Worm (Caenorhabditis elegans) whole organism, L4 larva: ENCODE measurements around the gene acp-3.

Experiments used
- F26F4.8 ChIP-seq: fragments of 200-800 bp; sonication (Bioruptor generic); conservative IDR thresholded peaks from 2 replicates; pipeline ENCODE4 v1.3.6; 2022; ENCODE audit warnings: missing genetic modification characterization, missing compliant biosample characterization
- F37D6.2 ChIP-seq: sonication (generic microtip); optimal IDR thresholded peaks from 2 replicates; lab custom pipeline; 2016; ENCODE audit warnings: mild to moderate bottlenecking, missing genetic modification characterization, missing compliant biosample characterization
- R02D3.7 ChIP-seq: fragments of 150-350 bp; sonication (generic microtip); optimal IDR thresholded peaks from 3 replicates; lab custom pipeline; 2014; ENCODE audit warnings: missing biosample characterization, missing genetic modification characterization
- Y105C5A.15 ChIP-seq: fragments of 200-800 bp; sonication (Bioruptor generic); IDR thresholded peaks from 2 replicates; pipeline ENCODE4 v1.3.6; 2022; ENCODE audit warnings: missing genetic modification characterization, missing compliant biosample characterization
- ama-1 ChIP-seq: fragments of 150-350 bp; optimal IDR thresholded peaks from 2 replicates; lab custom pipeline; 2014; ENCODE audit warnings: inconsistent platforms, mixed read lengths
- arid-1 ChIP-seq: fragments of 200-800 bp; sonication (Bioruptor generic); conservative IDR thresholded peaks from 2 replicates; pipeline ENCODE4 v1.3.6; 2022; ENCODE audit warnings: missing genetic modification reagents, missing genetic modification characterization, missing compliant biosample characterization
- ceh-44 ChIP-seq: fragments of 200-800 bp; sonication (Bioruptor generic); IDR thresholded peaks from 2 replicates; pipeline ENCODE4 v1.3.6; 2022; ENCODE audit warnings: missing genetic modification reagents, missing genetic modification characterization, missing compliant biosample characterization
- ceh-82 ChIP-seq: sonication (generic microtip); optimal IDR thresholded peaks from 2 replicates; lab custom pipeline; 2017; ENCODE audit warnings: missing biosample characterization, missing genetic modification characterization
- ctbp-1 ChIP-seq: fragments of 200-800 bp; sonication (Bioruptor generic); IDR thresholded peaks from 2 replicates; pipeline ENCODE4 v1.3.6; 2022; ENCODE audit warnings: missing genetic modification reagents, missing genetic modification characterization, missing compliant biosample characterization
- dmd-8 ChIP-seq: fragments of 200-800 bp; sonication (Bioruptor generic); IDR thresholded peaks from 2 replicates; pipeline ENCODE4 v1.3.6; 2022; ENCODE audit warnings: missing genetic modification characterization, missing compliant biosample characterization
- dpl-1 ChIP-seq: fragments of 150-350 bp; optimal IDR thresholded peaks from 2 replicates; lab custom pipeline; 2014; ENCODE audit warnings: missing biosample characterization, missing genetic modification reagents, missing genetic modification characterization
- duxl-1 ChIP-seq: sonication (generic microtip); optimal IDR thresholded peaks from 2 replicates; lab custom pipeline; 2016; ENCODE audit warnings: mild to moderate bottlenecking, missing genetic modification characterization, moderate library complexity, missing compliant biosample characterization; ENCODE audit not compliant: poor library complexity
- egl-27 ChIP-seq: sonication (generic microtip); optimal IDR thresholded peaks from 3 replicates; lab custom pipeline; 2017; ENCODE audit warnings: missing biosample characterization, missing genetic modification reagents, missing genetic modification characterization
- hif-1 ChIP-seq, 2 experiments: sonication (generic microtip); optimal IDR thresholded peaks; 2 replicates each; lab custom pipeline; 2016 to 2017; ENCODE audit warnings: missing compliant biosample characterization in 2 of 2, missing genetic modification characterization in 2 of 2, missing genetic modification reagents in 2 of 2, missing genotype in 2 of 2, mild to moderate bottlenecking in 1 of 2
- hlh-30 ChIP-seq: sonication (generic microtip); optimal IDR thresholded peaks from 2 replicates; lab custom pipeline; 2017; ENCODE audit warnings: antibody characterized with exemption, mild to moderate bottlenecking, missing genetic modification characterization, missing compliant biosample characterization; ENCODE audit not compliant: insufficient read depth
- jun-1 ChIP-seq: fragments of 150-350 bp; optimal IDR thresholded peaks from 2 replicates; lab custom pipeline; 2014; ENCODE audit warnings: missing biosample characterization, missing genetic modification reagents, missing genetic modification characterization
- lin-1 ChIP-seq: fragments of 200-800 bp; sonication (Bioruptor generic); IDR thresholded peaks from 2 replicates; pipeline ENCODE4 v1.3.6; 2022; ENCODE audit warnings: missing genetic modification reagents, missing genetic modification characterization, missing compliant biosample characterization
- lin-38 ChIP-seq: fragments of 200-800 bp; sonication (Bioruptor generic); IDR thresholded peaks from 2 replicates; pipeline ENCODE4 v1.3.6; 2022; ENCODE audit warnings: missing genetic modification reagents, missing genetic modification characterization, missing compliant biosample characterization
- lin-39 ChIP-seq: fragments of 150-350 bp; optimal IDR thresholded peaks from 2 replicates; lab custom pipeline; 2014; ENCODE audit warnings: missing biosample characterization, missing genetic modification reagents, missing genetic modification characterization
- lsy-2 ChIP-seq, 2 experiments: fragments of 150-350 bp in 1 of 2; sonication (generic microtip) in 1 of 2; optimal IDR thresholded peaks; 2 replicates each; lab custom pipeline; 2014 to 2017; ENCODE audit warnings: missing biosample characterization in 2 of 2, missing genetic modification characterization in 2 of 2
- madf-5 ChIP-seq, 2 experiments: fragments of 200-800 bp; sonication (Bioruptor generic); IDR thresholded peaks; 2 replicates each; pipeline ENCODE4 v1.3.6; 2022; ENCODE audit warnings: missing compliant biosample characterization in 2 of 2, missing genetic modification characterization in 2 of 2
- madf-9 ChIP-seq: fragments of 200-800 bp; sonication (Bioruptor generic); conservative IDR thresholded peaks from 2 replicates; pipeline ENCODE4 v1.3.6; 2022; ENCODE audit warnings: missing genetic modification reagents, missing genetic modification characterization, missing compliant biosample characterization
- mep-1 ChIP-seq: fragments of 150-350 bp; sonication (generic microtip); optimal IDR thresholded peaks from 3 replicates; lab custom pipeline; 2014; ENCODE audit warnings: missing biosample characterization, missing genetic modification characterization
- mes-2 ChIP-seq: sonication (generic microtip); optimal IDR thresholded peaks from 2 replicates; lab custom pipeline; 2016; ENCODE audit warnings: missing genotype, mild to moderate bottlenecking, missing genetic modification characterization, missing compliant biosample characterization; ENCODE audit not compliant: poor library complexity, severe bottlenecking
- mxl-2 ChIP-seq: fragments of 200-800 bp; sonication (Bioruptor generic); conservative IDR thresholded peaks from 2 replicates; pipeline ENCODE4 v1.3.6; 2022; ENCODE audit warnings: missing genetic modification reagents, missing genetic modification characterization, missing compliant biosample characterization
- mxl-3 ChIP-seq: fragments of 200-800 bp; sonication (Bioruptor generic); optimal IDR thresholded peaks from 2 replicates; lab custom pipeline; 2018; ENCODE audit warnings: mild to moderate bottlenecking, missing genetic modification characterization, missing compliant biosample characterization
- nhr-102 ChIP-seq: sonication (generic microtip); optimal IDR thresholded peaks from 2 replicates; lab custom pipeline; 2016; ENCODE audit warnings: mild to moderate bottlenecking, missing genetic modification characterization, moderate library complexity, missing compliant biosample characterization
- nhr-11 ChIP-seq: fragments of 150-350 bp; optimal IDR thresholded peaks from 2 replicates; lab custom pipeline; 2014; ENCODE audit warnings: missing biosample characterization, missing genetic modification characterization
- nhr-111 ChIP-seq: fragments of 200-800 bp; sonication (Bioruptor generic); optimal IDR thresholded peaks from 2 replicates; lab custom pipeline; 2018; ENCODE audit warnings: mild to moderate bottlenecking, missing genetic modification characterization, missing compliant biosample characterization
- nhr-42 ChIP-seq: fragments of 200-800 bp; sonication (Bioruptor generic); IDR thresholded peaks from 2 replicates; pipeline ENCODE4 v1.3.6; 2022; ENCODE audit warnings: missing genetic modification characterization, missing compliant biosample characterization
- nhr-48 ChIP-seq: sonication (generic microtip); optimal IDR thresholded peaks from 2 replicates; lab custom pipeline; 2016; ENCODE audit warnings: mild to moderate bottlenecking, missing genetic modification characterization, missing compliant biosample characterization
- nhr-6 ChIP-seq: fragments of 150-350 bp; optimal IDR thresholded peaks from 2 replicates; lab custom pipeline; 2014; ENCODE audit warnings: missing biosample characterization, missing genetic modification characterization
- nhr-76 ChIP-seq: fragments of 150-350 bp; optimal IDR thresholded peaks from 2 replicates; lab custom pipeline; 2014; ENCODE audit warnings: missing biosample characterization, missing genetic modification characterization
- pha-4 ChIP-seq, 2 experiments: fragments of 150-350 bp in 1 of 2; fragments of 200-800 bp in 1 of 2; sonication (Bioruptor generic) in 1 of 2; IDR thresholded peaks in 1 of 2; optimal IDR thresholded peaks in 1 of 2; 2 replicates each; pipeline versions ENCODE4 v1.3.6 to Lab custom; 2014 to 2022; ENCODE audit warnings: missing genetic modification characterization in 2 of 2, missing genetic modification reagents in 2 of 2, missing biosample characterization in 1 of 2, missing compliant biosample characterization in 1 of 2
- rbr-2 ChIP-seq: sonication (generic microtip); optimal IDR thresholded peaks from 2 replicates; lab custom pipeline; 2016; ENCODE audit warnings: missing genotype, missing genetic modification characterization, missing compliant biosample characterization
- skn-1 ChIP-seq: fragments of 150-350 bp; optimal IDR thresholded peaks from 2 replicates; lab custom pipeline; 2014; ENCODE audit warnings: missing biosample characterization, missing genetic modification characterization
- snpc-1.2 ChIP-seq: fragments of 200-800 bp; sonication (Bioruptor generic); IDR thresholded peaks from 2 replicates; pipeline ENCODE4 v1.3.6; 2022; ENCODE audit warnings: missing genetic modification reagents, missing genetic modification characterization, missing compliant biosample characterization
- spr-1 ChIP-seq: sonication (generic microtip); optimal IDR thresholded peaks from 2 replicates; lab custom pipeline; 2016; ENCODE audit warnings: mild to moderate bottlenecking, missing genetic modification characterization, missing compliant biosample characterization
- tag-97 ChIP-seq: fragments of 200-800 bp; sonication (Bioruptor generic); IDR thresholded peaks from 2 replicates; pipeline ENCODE4 v1.3.6; 2022; ENCODE audit warnings: missing genetic modification characterization, missing compliant biosample characterization
- unc-39 ChIP-seq: sonication (generic microtip); optimal IDR thresholded peaks from 2 replicates; lab custom pipeline; 2017; ENCODE audit warnings: missing biosample characterization, missing genetic modification characterization
- zfp-3 ChIP-seq: fragments of 200-800 bp; sonication (Bioruptor generic); conservative IDR thresholded peaks from 2 replicates; pipeline ENCODE4 v1.3.6; 2022; ENCODE audit warnings: missing genetic modification reagents, missing genetic modification characterization, missing compliant biosample characterization
- ztf-7 ChIP-seq: fragments of 150-350 bp; optimal IDR thresholded peaks from 2 replicates; lab custom pipeline; 2014; ENCODE audit warnings: missing biosample characterization, missing genetic modification characterization

acp-3 gene

DNA sequence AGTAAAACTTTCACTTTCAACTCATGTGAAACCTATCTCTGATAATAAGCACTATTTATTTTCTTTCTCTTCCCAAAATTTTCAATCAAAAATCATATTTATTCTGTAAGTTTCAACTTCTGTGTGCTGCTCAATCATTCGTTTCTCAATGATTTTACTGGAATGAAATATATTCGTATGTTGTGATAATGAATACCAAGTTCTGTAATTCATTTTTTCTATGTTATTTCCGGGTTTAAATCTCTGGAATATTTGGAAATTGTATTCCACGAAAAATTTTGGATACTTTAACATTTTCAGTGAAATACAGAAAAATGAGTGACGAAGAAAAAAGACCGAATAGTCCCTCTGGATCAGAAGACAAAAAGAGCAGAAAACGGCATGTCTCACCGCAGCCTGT lies 30.9 kb upstream of the acp-3 start, which contains the start of gene M05D6.2:
Gene M05D6.2, plus strand, starts transcription at position 301 of the 400 bp plus-strand sequence.
- no peak for TF ChIP-seq nhr-6 (tag; lab: Kevin White, UChicago)
- TF ChIP-seq nhr-76 (tag; lab: Kevin White, UChicago) = no peak
- no peak for TF ChIP-seq egl-27 (tag; lab: Kevin White, UChicago)
- TF ChIP-seq nhr-48 = no peak
- no peak for TF ChIP-seq lin-1 (GFP tag; lab: Robert Waterston, UW)
- TF ChIP-seq madf-5 (GFP tag; IDR thresholded peaks at IDR 0.05; lab: Robert Waterston, UW) = no peak
- no peak for TF ChIP-seq ztf-7 (tag; lab: Kevin White, UChicago)
- TF ChIP-seq ceh-82 = no peak
- TF ChIP-seq hlh-30 = no peak
- no peak for TF ChIP-seq dmd-8 (GFP tag; lab: Robert Waterston, UW)

DNA sequence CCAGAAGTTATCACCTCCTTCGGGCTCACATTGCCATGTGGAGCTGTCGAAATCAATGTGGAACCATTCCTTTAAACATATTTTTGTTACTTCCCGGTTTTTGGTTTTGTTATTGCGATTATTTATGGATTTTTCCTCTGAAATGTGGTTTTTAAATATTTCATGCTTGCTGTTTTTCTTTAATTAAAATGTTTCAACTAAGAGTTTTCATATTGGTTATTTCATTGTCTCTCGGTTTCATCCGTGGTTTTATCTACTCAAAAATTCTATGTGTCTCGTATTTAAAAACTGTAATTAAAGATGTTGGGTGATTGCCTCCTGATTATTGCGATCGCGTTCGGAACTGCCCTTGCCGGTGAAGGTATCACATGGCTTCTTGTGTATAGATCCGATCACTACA lies 29.9 kb upstream of the acp-3 start, which contains the start of gene F22B5.10:
Gene F22B5.10, plus strand, starts transcription at position 301 of the 400 bp plus-strand sequence.
- TF ChIP-seq unc-39 = no peak
- TF ChIP-seq ama-1 (lab: Kevin White, UChicago) = peak; percentile 49
- TF ChIP-seq tag-97 = no peak
- TF ChIP-seq lin-38 (GFP tag; lab: Robert Waterston, UW) = peak; percentile 23; the same call in 1 of the 2 replicates
- TF ChIP-seq, all 104 proteins: peak for 2

DNA sequence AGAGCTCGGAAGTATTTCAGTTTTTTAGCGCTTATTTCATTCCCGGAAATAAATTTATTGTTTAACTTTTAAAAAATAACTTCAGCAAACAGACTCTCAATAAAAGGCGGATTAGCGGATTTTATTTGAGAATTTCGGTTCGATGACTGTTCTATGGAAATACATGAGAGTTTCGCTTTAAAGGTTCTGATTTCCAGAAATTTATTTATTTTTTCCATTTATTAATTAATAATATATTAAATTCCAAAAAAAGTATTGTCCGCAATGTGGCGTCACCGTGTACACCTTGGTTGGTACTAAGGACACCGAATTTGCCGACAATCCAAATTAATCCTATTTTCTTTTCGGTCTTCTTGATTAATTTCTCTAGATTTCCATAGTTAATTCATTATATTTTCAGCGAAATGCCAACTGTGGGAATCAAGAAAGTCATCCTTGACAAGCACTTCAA lies 27.5 kb upstream of the acp-3 start, which contains the start of gene fars-3:
Gene fars-3, plus strand, starts transcription at position 401 of the 451 bp plus-strand sequence.
- peak; percentile 25 for TF ChIP-seq rbr-2
- peak in 1 of 2 experiments; percentile 66 for TF ChIP-seq lsy-2 (tag; optimal IDR thresholded peaks at IDR 0.05; lab: Kevin White, UChicago)
- TF ChIP-seq mxl-3 (GFP tag; lab: Kevin White, UChicago) = no peak
- TF ChIP-seq duxl-1 = peak; percentile 37
- peak; percentile 64; the same call in 1 of the 2 replicates for TF ChIP-seq snpc-1.2 (GFP tag; lab: Robert Waterston, UW)
- peak; percentile 43; the same call in 1 of the 2 replicates for TF ChIP-seq ctbp-1 (GFP tag; lab: Robert Waterston, UW)
- peak; percentile 76 for TF ChIP-seq mep-1 (tag; lab: Kevin White, UChicago)
- TF ChIP-seq mxl-2 (GFP tag; lab: Robert Waterston, UW) = no peak
- TF ChIP-seq mes-2 = peak; percentile 65
- TF ChIP-seq zfp-3 = 0 out of 2 replicates have a peak, but pooled peaks have one; percentile 10
- TF ChIP-seq lin-38 (GFP tag; lab: Robert Waterston, UW) = peak; percentile 67; the same call in 1 of the 2 replicates
- peak; percentile 14; the same call in 1 of the 2 replicates for TF ChIP-seq arid-1 (GFP tag; lab: Robert Waterston, UW)
- peak; percentile 27 for TF ChIP-seq nhr-102 (tag; lab: Kevin White, UChicago)
- TF ChIP-seq ceh-44 (GFP tag; lab: Robert Waterston, UW) = no peak
- TF ChIP-seq dpl-1 (GFP tag; lab: Kevin White, UChicago) = peak; percentile 45

DNA sequence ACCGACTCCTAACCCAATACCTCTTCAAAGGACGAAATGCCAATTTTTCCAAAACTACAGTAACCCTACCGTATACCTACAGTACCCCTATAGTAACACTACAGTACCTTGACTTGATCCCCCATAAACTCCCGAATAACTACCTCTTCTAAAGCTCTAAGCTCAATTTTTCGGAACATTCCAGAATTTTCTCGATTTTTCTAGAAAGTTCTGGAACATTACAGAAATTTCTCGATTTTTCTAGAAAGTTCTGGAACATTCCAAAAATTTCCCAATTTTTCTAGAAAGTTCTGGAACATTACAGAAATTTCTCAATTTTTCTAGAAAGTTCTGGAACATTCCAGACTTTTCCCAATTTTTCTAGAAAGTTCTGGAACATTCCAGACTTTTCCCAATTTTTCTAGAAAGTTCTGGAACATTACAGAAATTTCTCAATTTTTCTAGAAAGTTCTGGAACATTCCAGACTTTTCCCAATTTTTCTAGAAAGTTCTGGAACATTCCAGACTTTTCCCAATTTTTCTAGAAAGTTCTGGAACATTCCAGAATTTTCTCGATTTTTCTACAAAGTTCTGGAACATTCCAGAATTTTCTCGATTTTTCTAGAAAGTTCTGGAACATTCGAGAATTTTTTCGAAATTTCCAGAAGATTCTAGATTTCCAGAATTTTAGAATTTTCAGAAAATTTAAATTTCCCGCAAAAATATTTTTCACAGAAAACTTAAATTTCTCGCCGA lies 23.1 kb upstream of the acp-3 start:
- TF ChIP-seq arid-1 (GFP tag; lab: Robert Waterston, UW) = peak; percentile 34; the same call in 1 of the 2 replicates

DNA sequence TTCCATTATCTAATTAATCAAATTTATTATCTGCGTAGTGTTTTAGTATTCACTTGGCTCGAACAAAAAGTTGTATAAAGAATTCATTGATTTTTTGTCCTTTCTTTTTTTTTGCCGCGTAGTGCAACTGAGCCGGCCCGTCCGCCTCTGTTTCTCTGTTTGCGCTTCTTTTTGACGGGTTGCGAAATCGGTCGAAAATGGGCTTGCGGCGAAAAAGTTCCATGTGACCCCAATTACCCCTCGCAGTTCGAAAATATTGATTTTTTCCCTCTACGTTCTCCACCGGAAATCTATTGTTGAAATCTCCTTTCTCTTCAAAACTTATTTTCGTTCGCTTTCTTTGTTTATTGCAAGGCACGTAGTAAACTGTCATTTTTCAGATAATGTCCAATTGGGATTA lies 20.5 kb upstream of the acp-3 start, which contains the start of gene zyg-9:
Gene zyg-9, plus strand, starts transcription at position 381 of the 400 bp plus-strand sequence.
- TF ChIP-seq nhr-48 = no peak
- no peak for TF ChIP-seq madf-5 (GFP tag; IDR thresholded peaks at IDR 0.05; lab: Robert Waterston, UW)
- TF ChIP-seq nhr-111 (GFP tag; lab: Kevin White, UChicago) = no peak
- TF ChIP-seq mep-1 (tag; lab: Kevin White, UChicago) = peak; percentile 10
- TF ChIP-seq spr-1 (tag; lab: Kevin White, UChicago) = no peak
- peak in 1 of 2 experiments; percentile 22 for TF ChIP-seq hif-1 (tag; optimal IDR thresholded peaks at IDR 0.05; lab: Kevin White, UChicago)
- no peak for TF ChIP-seq F26F4.8 (GFP tag; lab: Robert Waterston, UW)
- TF ChIP-seq F37D6.2 (tag; lab: Kevin White, UChicago) = no peak
- no peak for TF ChIP-seq Y105C5A.15 (GFP tag; lab: Robert Waterston, UW)
- no peak for TF ChIP-seq R02D3.7 (tag; lab: Kevin White, UChicago)
- TF ChIP-seq pha-4 (GFP tag; IDR thresholded peaks at IDR 0.05; lab: Robert Waterston, UW) = no peak
- no peak for TF ChIP-seq pha-4 (tag; optimal IDR thresholded peaks at IDR 0.05; lab: Kevin White, UChicago)
- TF ChIP-seq skn-1 (tag; lab: Kevin White, UChicago) = no peak
- TF ChIP-seq nhr-11 = no peak
- no peak for TF ChIP-seq nhr-42 (GFP tag; lab: Robert Waterston, UW)
- TF ChIP-seq lin-39 (tag; lab: Kevin White, UChicago) = no peak
- TF ChIP-seq jun-1 (tag; lab: Kevin White, UChicago) = no peak
- no peak for TF ChIP-seq nhr-102 (tag; lab: Kevin White, UChicago)
- no peak for TF ChIP-seq madf-9 (GFP tag; lab: Robert Waterston, UW)
